Fruit fly (Drosophila melanogaster): Measurements from ENCODE around the gene CG33099.

The CG33099 gene

dm6 chr3R:22487037-22487492 lies 43.3 kb downstream of the CG33099 start, which contains the start of gene Pfdn5 (continued):
- TF ChIP-seq exex (tag; optimal IDR thresholded peaks at IDR 0.05), result no peak
- TF ChIP-seq CG7987 (GFP tag; optimal IDR thresholded peaks at IDR 0.05), result no peak
- TF ChIP-seq twi (tag; optimal IDR thresholded peaks at IDR 0.05), result no peak
- no peak for TF ChIP-seq CG2199 (GFP tag; IDR thresholded peaks at IDR 0.05)
- TF ChIP-seq CG18619 (GFP tag; optimal IDR thresholded peaks at IDR 0.05), result no peak
- TF ChIP-seq bsh (GFP tag; optimal IDR thresholded peaks at IDR 0.05), result no peak
- no peak for TF ChIP-seq luna (GFP tag; optimal IDR thresholded peaks at IDR 0.05)
- TF ChIP-seq CG1832 (GFP tag; optimal IDR thresholded peaks at IDR 0.05), result no peak
- no peak for TF ChIP-seq CG43689 (GFP tag; IDR thresholded peaks at IDR 0.05)
- TF ChIP-seq Dref (GFP tag; IDR thresholded peaks at IDR 0.05), result peak; percentile 98
- peak; percentile 15 for TF ChIP-seq bigmax (GFP tag; optimal IDR thresholded peaks at IDR 0.05)
- TF ChIP-seq CG7372 (GFP tag; IDR thresholded peaks at IDR 0.05), result no peak
- no peak for TF ChIP-seq CG17385 (GFP tag; optimal IDR thresholded peaks at IDR 0.05)
- no peak for TF ChIP-seq nau (GFP tag; optimal IDR thresholded peaks at IDR 0.05)
- no peak for TF ChIP-seq Aef1 (GFP tag; IDR thresholded peaks at IDR 0.05)
- peak; percentile 12 for TF ChIP-seq tx (GFP tag; optimal IDR thresholded peaks at IDR 0.05)
- no peak for TF ChIP-seq CG17568 (GFP tag; optimal IDR thresholded peaks at IDR 0.05)
- TF ChIP-seq Jarid2 (GFP tag; optimal IDR thresholded peaks at IDR 0.05), result no peak
- TF ChIP-seq CG7786 (GFP tag; optimal IDR thresholded peaks at IDR 0.05), result no peak
- TF ChIP-seq ranshi (GFP tag; IDR thresholded peaks at IDR 0.05), result no peak
- no peak for TF ChIP-seq Gug (GFP tag; IDR thresholded peaks at IDR 0.05)
- no peak for TF ChIP-seq CG31224 (GFP tag; IDR thresholded peaks at IDR 0.05)
- no peak for TF ChIP-seq Oaz (GFP tag; IDR thresholded peaks at IDR 0.05)
- no peak for TF ChIP-seq grn (GFP tag; optimal IDR thresholded peaks at IDR 0.05)
- TF ChIP-seq MBD-R2 (GFP tag; IDR thresholded peaks at IDR 0.05), result peak; percentile 89
- TF ChIP-seq CG18011 (GFP tag; optimal IDR thresholded peaks at IDR 0.05), result no peak
- TF ChIP-seq Ets65A (GFP tag), result no peak
- TF ChIP-seq CG5180 (GFP tag; optimal IDR thresholded peaks at IDR 0.05), result no peak
- TF ChIP-seq CG10654 (GFP tag; optimal IDR thresholded peaks at IDR 0.05), result no peak
- TF ChIP-seq Doc3 (GFP tag; IDR thresholded peaks at IDR 0.05; ENCODE audit: partially characterized antibody), result peak; percentile 62; the same call in 2 of the 3 replicates
- no peak for TF ChIP-seq ara (GFP tag; IDR thresholded peaks at IDR 0.05)
- peak; percentile 93 for TF ChIP-seq kay (GFP tag; optimal IDR thresholded peaks at IDR 0.05)
- no peak for TF ChIP-seq tap (tag; optimal IDR thresholded peaks at IDR 0.05)
- TF ChIP-seq CG4328 (GFP tag; optimal IDR thresholded peaks at IDR 0.05), result no peak
- no peak for TF ChIP-seq usp (GFP tag; optimal IDR thresholded peaks at IDR 0.05)
- no peak for TF ChIP-seq CG7839 (tag; optimal IDR thresholded peaks at IDR 0.05)
- TF ChIP-seq Six4 (GFP tag; optimal IDR thresholded peaks at IDR 0.05), result no peak
- no peak for TF ChIP-seq Spps (tag; optimal IDR thresholded peaks at IDR 0.05)
- TF ChIP-seq CG2120 (GFP tag; optimal IDR thresholded peaks at IDR 0.05), result peak; percentile 49
- TF ChIP-seq CG6654 (GFP tag; optimal IDR thresholded peaks at IDR 0.05), result no peak
- TF ChIP-seq CG4282 (GFP tag; optimal IDR thresholded peaks at IDR 0.05), result no peak
- TF ChIP-seq CG6683 (GFP tag; optimal IDR thresholded peaks at IDR 0.05), result no peak
- no peak for TF ChIP-seq H2.0 (GFP tag; IDR thresholded peaks at IDR 0.05)
- no peak for TF ChIP-seq CG32532 (GFP tag; IDR thresholded peaks at IDR 0.05)
- no peak for TF ChIP-seq CG30431 (GFP tag; optimal IDR thresholded peaks at IDR 0.05)
- no peak for TF ChIP-seq CG1529 (GFP tag; optimal IDR thresholded peaks at IDR 0.05)
- no peak for TF ChIP-seq sima (GFP tag; optimal IDR thresholded peaks at IDR 0.05)
- no peak for TF ChIP-seq CG17359 (tag; optimal IDR thresholded peaks at IDR 0.05)
- no peak for TF ChIP-seq CG13894 (tag; optimal IDR thresholded peaks at IDR 0.05)

Measured in whole organism, embryonic.